Fruit fly (Drosophila melanogaster) whole organism, wandering third instar larva: ENCODE data around the gene Phae1.

Experiments used
- foxo ChIP-seq, 2 experiments: fragments of 200-800 bp; sonication (Bioruptor generic); optimal IDR thresholded peaks; 2 replicates in 1 of 2; 3 replicates in 1 of 2; lab custom pipeline; 2016 to 2017; ENCODE audit warnings: missing biosample characterization in 2 of 2, missing genetic modification characterization in 2 of 2
- usp ChIP-seq: fragments of >200 bp; optimal IDR thresholded peaks from 2 replicates; lab custom pipeline; 2017; ENCODE audit warnings: missing biosample characterization, missing genetic modification characterization

- TF ChIP-seq usp (GFP tag; lab: Kevin White, UChicago), result no peak
- TF ChIP-seq foxo (GFP tag; optimal IDR thresholded peaks at IDR 0.05; lab: Kevin White, UChicago), result no peak
Observed at dm6 chr2L:12107087-12107486, 2.1 kb upstream of the Phae1 start.
